Fruit fly (Drosophila melanogaster): ENCODE data around the gene CG42488.

CG42488 gene

dm6 chr3R:25482463-25483173, at the start of gene CG42488, which contains the start of the genes XNP and CG5116:
CG42488 (plus strand) TSS chr3R:25483098.
XNP (minus strand) TSS chr3R:25482834.
CG5116 (plus strand) TSS chr3R:25483098.
- peak; percentile 58 for TF ChIP-seq Vsx2 (GFP tag; optimal IDR thresholded peaks at IDR 0.05; ENCODE audit: partially characterized antibody)
- no peak for TF ChIP-seq Rel (GFP tag; optimal IDR thresholded peaks at IDR 0.05)
- TF ChIP-seq Rel (tag; optimal IDR thresholded peaks at IDR 0.05) = peak; percentile 34
- TF ChIP-seq rgr (GFP tag; optimal IDR thresholded peaks at IDR 0.05) = no peak
- peak; percentile 45 for TF ChIP-seq Hr83 (GFP tag; optimal IDR thresholded peaks at IDR 0.05; ENCODE audit: poor library complexity, severe bottlenecking)
- TF ChIP-seq Sp1 (GFP tag; optimal IDR thresholded peaks at IDR 0.05) = peak; percentile 61
- peak; percentile 30 for TF ChIP-seq OdsH (GFP tag; optimal IDR thresholded peaks at IDR 0.05)
- TF ChIP-seq Dif (GFP tag; optimal IDR thresholded peaks at IDR 0.05; ENCODE audit: partially characterized antibody) = no peak
- peak; percentile 61 for TF ChIP-seq CG9705 (GFP tag; optimal IDR thresholded peaks at IDR 0.05)
- TF ChIP-seq ey (GFP tag; optimal IDR thresholded peaks at IDR 0.05) = peak; percentile 36
- TF ChIP-seq Abd-B (GFP tag; optimal IDR thresholded peaks at IDR 0.05) = no peak
- TF ChIP-seq psq (GFP tag; optimal IDR thresholded peaks at IDR 0.05) = peak; percentile 99
- no peak for TF ChIP-seq pan (optimal IDR thresholded peaks at IDR 0.05)
- TF ChIP-seq HLH106 (tag; optimal IDR thresholded peaks at IDR 0.05) = peak; percentile 69
- no peak for TF ChIP-seq Myc (optimal IDR thresholded peaks at IDR 0.05)
- peak; percentile 1 for TF ChIP-seq sv (GFP tag; optimal IDR thresholded peaks at IDR 0.05)

- no peak for TF ChIP-seq fru (GFP tag; optimal IDR thresholded peaks at IDR 0.05)
- TF ChIP-seq N (GFP tag; optimal IDR thresholded peaks at IDR 0.05) = no peak
- TF ChIP-seq ey (GFP tag; optimal IDR thresholded peaks at IDR 0.05) = no peak
- no peak for TF ChIP-seq dl (GFP tag; optimal IDR thresholded peaks at IDR 0.05; ENCODE audit: insufficient read depth in 1 of 2, partially characterized antibody in 2 of 2)
- TF ChIP-seq pan (optimal IDR thresholded peaks at IDR 0.05) = no peak
- TF ChIP-seq foxo (GFP tag; optimal IDR thresholded peaks at IDR 0.05) = no peak
- no peak for TF ChIP-seq Hr83 (GFP tag; optimal IDR thresholded peaks at IDR 0.05; ENCODE audit: poor library complexity, severe bottlenecking)
- no peak for TF ChIP-seq psq (GFP tag; optimal IDR thresholded peaks at IDR 0.05)
Measured at dm6 chr3R:25437254-25437810, 45.6 kb upstream of the CG42488 start.

dm6 chr3R:25438353-25438986, 44.4 kb upstream of the CG42488 start:
- TF ChIP-seq Rel (GFP tag; optimal IDR thresholded peaks at IDR 0.05) (no peak), Rel (tag; optimal IDR thresholded peaks at IDR 0.05) (peak; percentile 89), rgr (GFP tag; optimal IDR thresholded peaks at IDR 0.05) (no peak)

dm6 chr3R:25445546-25446400, 37.1 kb upstream of the CG42488 start:
- TF ChIP-seq OdsH (GFP tag; optimal IDR thresholded peaks at IDR 0.05) (peak; percentile 48), sv (GFP tag; optimal IDR thresholded peaks at IDR 0.05) (peak; percentile 56), pan (optimal IDR thresholded peaks at IDR 0.05) (no peak), Dfd (GFP tag; optimal IDR thresholded peaks at IDR 0.05) (no peak), Hr78 (GFP tag; optimal IDR thresholded peaks at IDR 0.05) (no peak), woc (GFP tag; optimal IDR thresholded peaks at IDR 0.05) (peak; percentile 68), Dif (GFP tag; optimal IDR thresholded peaks at IDR 0.05; ENCODE audit: partially characterized antibody) (no peak), Abd-B (GFP tag; optimal IDR thresholded peaks at IDR 0.05) (no peak), Hr83 (GFP tag; optimal IDR thresholded peaks at IDR 0.05; ENCODE audit: poor library complexity, severe bottlenecking) (no peak), Vsx2 (GFP tag; optimal IDR thresholded peaks at IDR 0.05; ENCODE audit: partially characterized antibody) (no peak), Rel (GFP tag; optimal IDR thresholded peaks at IDR 0.05) (no peak), Rel (tag; optimal IDR thresholded peaks at IDR 0.05) (no peak), dsf (GFP tag; optimal IDR thresholded peaks at IDR 0.05; ENCODE audit: borderline replicate concordance) (no peak), jim (GFP tag; optimal IDR thresholded peaks at IDR 0.05) (no peak), Sp1 (GFP tag; optimal IDR thresholded peaks at IDR 0.05) (peak; percentile 28), br (GFP tag; optimal IDR thresholded peaks at IDR 0.05) (peak; percentile 51), CG32264 (GFP tag; optimal IDR thresholded peaks at IDR 0.05) (no peak), Hnf4 (GFP tag; optimal IDR thresholded peaks at IDR 0.05) (peak; percentile 31), dl (GFP tag; optimal IDR thresholded peaks at IDR 0.05; ENCODE audit: insufficient read depth in 1 of 2, partially characterized antibody in 2 of 2) (no peak), Myc (optimal IDR thresholded peaks at IDR 0.05) (no peak), N (GFP tag; optimal IDR thresholded peaks at IDR 0.05) (no peak), GATAd (GFP tag; optimal IDR thresholded peaks at IDR 0.05) (no peak), Jra (GFP tag; optimal IDR thresholded peaks at IDR 0.05) (peak; percentile 1), CrebA (GFP tag; optimal IDR thresholded peaks at IDR 0.05; ENCODE audit: borderline replicate concordance) (no peak), sage (GFP tag; optimal IDR thresholded peaks at IDR 0.05) (no peak), lola (GFP tag; optimal IDR thresholded peaks at IDR 0.05) (no peak), fru (GFP tag; optimal IDR thresholded peaks at IDR 0.05) (peak; percentile 79), psq (GFP tag; optimal IDR thresholded peaks at IDR 0.05) (no peak), foxo (GFP tag; optimal IDR thresholded peaks at IDR 0.05) (peak in 1 of 2 experiments; percentile 70), ey (GFP tag; optimal IDR thresholded peaks at IDR 0.05) (peak; percentile 60), Mio (GFP tag; optimal IDR thresholded peaks at IDR 0.05) (no peak), brk (GFP tag; optimal IDR thresholded peaks at IDR 0.05) (no peak), HLH106 (tag; optimal IDR thresholded peaks at IDR 0.05) (peak; percentile 59), rgr (GFP tag; optimal IDR thresholded peaks at IDR 0.05) (peak; percentile 65)
